Fruit fly (Drosophila melanogaster): ENCODE data around the gene CG12725.

CG12725 gene

dm6 chrX:13376520-13376919 is 26.1 kb downstream of the CG12725 start (continued):
- no peak for TF ChIP-seq CG12942 (GFP tag; optimal IDR thresholded peaks at IDR 0.05)
- no peak for TF ChIP-seq CG34376 (GFP tag; optimal IDR thresholded peaks at IDR 0.05)
- no peak for TF ChIP-seq Ptx1 (GFP tag; IDR thresholded peaks at IDR 0.05)
- TF ChIP-seq CG8089 (GFP tag; optimal IDR thresholded peaks at IDR 0.05) = no peak
- TF ChIP-seq Mes4 (GFP tag; optimal IDR thresholded peaks at IDR 0.05) = no peak
- peak; percentile 26 for TF ChIP-seq nom (GFP tag; optimal IDR thresholded peaks at IDR 0.05)
- no peak for TF ChIP-seq her (GFP tag; optimal IDR thresholded peaks at IDR 0.05)
- no peak for TF ChIP-seq Chrac-16 (GFP tag; optimal IDR thresholded peaks at IDR 0.05)
- TF ChIP-seq bab2 (GFP tag; optimal IDR thresholded peaks at IDR 0.05) = no peak
- peak in 1 of 2 experiments; percentile 18 for TF ChIP-seq eve (GFP tag; optimal IDR thresholded peaks at IDR 0.05)
- no peak for TF ChIP-seq phol (tag; optimal IDR thresholded peaks at IDR 0.05)
- peak; percentile 70 for TF ChIP-seq lab (GFP tag; optimal IDR thresholded peaks at IDR 0.05)
- peak; percentile 15 for TF ChIP-seq pho (GFP tag; optimal IDR thresholded peaks at IDR 0.05)
- no peak for TF ChIP-seq CG10274 (GFP tag; optimal IDR thresholded peaks at IDR 0.05)
- 0 out of 3 replicates have a peak, but pooled peaks have one; percentile 8 for TF ChIP-seq Dbx (GFP tag; IDR thresholded peaks at IDR 0.05)
- no peak for TF ChIP-seq CG11247 (GFP tag; IDR thresholded peaks at IDR 0.05)
- no peak for TF ChIP-seq CG7745 (tag; optimal IDR thresholded peaks at IDR 0.05)
- TF ChIP-seq cg (GFP tag; optimal IDR thresholded peaks at IDR 0.05) = no peak
- TF ChIP-seq h (optimal IDR thresholded peaks at IDR 0.05) = no peak
- peak; percentile 8 for TF ChIP-seq CG12155 (GFP tag; optimal IDR thresholded peaks at IDR 0.05)
- no peak for TF ChIP-seq CG6272 (GFP tag; IDR thresholded peaks at IDR 0.05)
- peak; percentile 46; the same call in 1 of the 2 replicates for TF ChIP-seq slbo (GFP tag; IDR thresholded peaks at IDR 0.05)
- no peak for TF ChIP-seq Dref (GFP tag; IDR thresholded peaks at IDR 0.05)
- peak; percentile 42 for TF ChIP-seq zfh2 (GFP tag; optimal IDR thresholded peaks at IDR 0.05)
- no peak for TF ChIP-seq sna (GFP tag; IDR thresholded peaks at IDR 0.05; ENCODE audit: partially characterized antibody)
- TF ChIP-seq CG7839 (tag; optimal IDR thresholded peaks at IDR 0.05) = peak; percentile 17
- TF ChIP-seq lilli (GFP tag; optimal IDR thresholded peaks at IDR 0.05) = peak; percentile 49
- TF ChIP-seq CG18599 (GFP tag; optimal IDR thresholded peaks at IDR 0.05) = peak; percentile 67
- no peak for TF ChIP-seq CG1832 (GFP tag; optimal IDR thresholded peaks at IDR 0.05)
- no peak for TF ChIP-seq CG9876 (GFP tag; optimal IDR thresholded peaks at IDR 0.05)
- TF ChIP-seq CG7928 (GFP tag; optimal IDR thresholded peaks at IDR 0.05) = no peak
- peak; percentile 24; the same call in 1 of the 2 replicates for TF ChIP-seq lmd (GFP tag; IDR thresholded peaks at IDR 0.05)
- TF ChIP-seq pfk (GFP tag; optimal IDR thresholded peaks at IDR 0.05) = no peak
- peak; percentile 82 for TF ChIP-seq CG11696 (GFP tag; IDR thresholded peaks at IDR 0.05)
- TF ChIP-seq sens-2 (GFP tag; IDR thresholded peaks at IDR 0.05) = no peak
- peak; percentile 25 for TF ChIP-seq caup (GFP tag; optimal IDR thresholded peaks at IDR 0.05; ENCODE audit: severe bottlenecking)
- no peak for TF ChIP-seq Vsx1 (GFP tag; optimal IDR thresholded peaks at IDR 0.05)
- TF ChIP-seq lov (optimal IDR thresholded peaks at IDR 0.05) = no peak
- TF ChIP-seq lov (GFP tag; IDR thresholded peaks at IDR 0.05) = no peak
- TF ChIP-seq ssp (GFP tag; IDR thresholded peaks at IDR 0.05) = no peak
- peak; percentile 39; the same call in 1 of the 2 replicates for TF ChIP-seq Rfx (GFP tag; IDR thresholded peaks at IDR 0.05)
- peak; percentile 2 for TF ChIP-seq unpg (GFP tag; optimal IDR thresholded peaks at IDR 0.05)
- no peak for TF ChIP-seq hbn (GFP tag; IDR thresholded peaks at IDR 0.05; ENCODE audit: partially characterized antibody)
- TF ChIP-seq CG12391 (tag; optimal IDR thresholded peaks at IDR 0.05) = no peak
- peak; percentile 2 for TF ChIP-seq sug (tag; optimal IDR thresholded peaks at IDR 0.05)
- TF ChIP-seq sc (optimal IDR thresholded peaks at IDR 0.05) = no peak
- no peak for TF ChIP-seq sc (GFP tag; optimal IDR thresholded peaks at IDR 0.05)
- no peak for TF ChIP-seq CG17802 (tag; optimal IDR thresholded peaks at IDR 0.05)
- no peak for TF ChIP-seq Trl (optimal IDR thresholded peaks at IDR 0.05)
- peak; percentile 21 for TF ChIP-seq Trl (GFP tag; optimal IDR thresholded peaks at IDR 0.05)
- peak; percentile 43 for TF ChIP-seq cwo (GFP tag; optimal IDR thresholded peaks at IDR 0.05)
- peak; percentile 44 for TF ChIP-seq CG3281 (GFP tag; optimal IDR thresholded peaks at IDR 0.05)
